Worm (Caenorhabditis elegans) whole organism, late embryonic: Measurements from ENCODE around the gene F09E5.11.

Source experiments
- ceh-34 ChIP-seq: sonication (generic microtip); optimal IDR thresholded peaks from 2 replicates; lab custom pipeline; 2016; ENCODE audit warnings: mild to moderate bottlenecking, missing genetic modification characterization, missing compliant biosample characterization
- hlh-6 ChIP-seq: sonication (generic microtip); optimal IDR thresholded peaks from 2 replicates; lab custom pipeline; 2016; ENCODE audit warnings: missing genotype, missing genetic modification characterization, missing compliant biosample characterization
- nfya-1 ChIP-seq: sonication (generic microtip); optimal IDR thresholded peaks from 2 replicates; lab custom pipeline; 2017; ENCODE audit warnings: missing genetic modification characterization, mild to moderate bottlenecking, missing compliant biosample characterization, antibody characterized with exemption, moderate library complexity
- pha-4 ChIP-seq: fragments of 150-350 bp; optimal IDR thresholded peaks from 2 replicates; lab custom pipeline; 2018; ENCODE audit warnings: missing biosample characterization, missing genetic modification reagents, missing genetic modification characterization
- sox-4 ChIP-seq: sonication (generic microtip); optimal IDR thresholded peaks from 2 replicates; lab custom pipeline; 2017; ENCODE audit warnings: mild to moderate bottlenecking, missing genetic modification characterization, inconsistent platforms, missing compliant biosample characterization
- tbx-2 ChIP-seq: sonication (generic microtip); optimal IDR thresholded peaks from 2 replicates; lab custom pipeline; 2016; ENCODE audit warnings: missing genetic modification characterization, missing compliant biosample characterization

DNA sequence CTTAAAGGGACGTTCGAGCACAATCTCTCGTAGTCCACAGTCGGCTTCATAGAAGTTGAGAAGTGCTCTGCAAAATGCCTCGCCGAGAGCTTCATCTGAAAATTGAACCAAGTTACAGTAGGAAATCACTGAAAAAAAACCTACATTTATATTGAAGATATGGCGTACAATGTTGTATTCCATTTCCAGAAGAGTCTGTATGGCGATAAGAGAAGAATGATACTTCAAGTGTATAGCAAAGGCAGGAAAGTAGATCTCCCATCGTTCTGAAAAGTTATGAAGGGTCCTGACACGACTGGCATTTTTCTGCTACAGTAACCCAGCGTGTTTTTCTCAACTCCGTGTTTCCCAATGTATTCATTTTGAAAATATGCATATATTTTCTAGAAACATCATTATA, 26.3 kb upstream of the F09E5.11 start:
- TF ChIP-seq pha-4 (tag; lab: Kevin White, UChicago): no peak
- no peak for TF ChIP-seq hlh-6
- no peak for TF ChIP-seq sox-4 (tag; lab: Kevin White, UChicago)
- TF ChIP-seq nfya-1 (tag; lab: Kevin White, UChicago): no peak
- no peak for TF ChIP-seq tbx-2
- no peak for TF ChIP-seq ceh-34 (tag; lab: Kevin White, UChicago)
